Worm (Caenorhabditis elegans): ENCODE measurements around the gene K11D12.8.

DNA sequence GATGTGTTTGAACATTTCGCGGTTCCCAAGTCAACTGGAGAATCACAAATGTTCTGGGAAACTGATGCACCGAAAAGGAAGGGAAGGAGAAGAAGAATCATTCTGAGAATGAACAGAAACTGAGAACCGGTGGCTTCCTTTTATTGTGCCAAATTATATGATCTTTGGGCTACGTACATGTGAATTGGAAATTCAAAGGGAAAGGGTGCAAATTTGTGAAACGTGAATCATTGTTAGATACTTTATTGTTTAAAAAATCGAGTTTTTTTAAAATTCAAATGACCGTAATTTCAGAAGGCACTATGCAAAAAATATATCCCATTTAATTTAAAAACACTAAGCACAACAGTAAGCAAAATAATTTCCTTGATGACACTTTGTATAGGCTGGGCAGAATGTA lies 5.7 kb downstream of the K11D12.8 start, which contains the start of gene K11D12.6:
- TF ChIP-seq ama-1 (optimal IDR thresholded peaks at IDR 0.05) (no peak), tbx-11 (GFP tag; IDR thresholded peaks at IDR 0.05) (no peak), F13C5.2 (tag; optimal IDR thresholded peaks at IDR 0.05) (no peak), ets-7 (tag; optimal IDR thresholded peaks at IDR 0.05) (no peak), ceh-13 (GFP tag; optimal IDR thresholded peaks at IDR 0.05) (no peak), scrt-1 (GFP tag; IDR thresholded peaks at IDR 0.05) (no peak), pes-1 (GFP tag; IDR thresholded peaks at IDR 0.05) (no peak), ceh-36 (tag; optimal IDR thresholded peaks at IDR 0.05) (no peak), hmg-4 (GFP tag; optimal IDR thresholded peaks at IDR 0.05) (no peak), hnd-1 (tag; optimal IDR thresholded peaks at IDR 0.05) (no peak)

Data from whole organism, early embryonic.